Fruit fly (Drosophila melanogaster) whole organism, pupa: ENCODE measurements around the gene GluClalpha.

Source experiments
- CG10348 ChIP-seq: fragments of 200-800 bp; sonication (Bioruptor generic); IDR thresholded peaks from 2 replicates; pipeline ENCODE4 v1.3.6; 2022; ENCODE audit warnings: missing biosample characterization, missing genetic modification characterization
- CG12605 ChIP-seq: fragments of 200-800 bp; sonication (Bioruptor generic); IDR thresholded peaks from 2 replicates; pipeline ENCODE4 v1.3.6; 2022; ENCODE audit warnings: missing biosample characterization, missing genetic modification characterization
- CG13204 ChIP-seq: fragments of 200-800 bp; sonication (Bioruptor generic); optimal IDR thresholded peaks from 2 replicates; lab custom pipeline; 2018; ENCODE audit warnings: missing biosample characterization, mild to moderate bottlenecking, missing genetic modification characterization, moderate library complexity
- CG14655 ChIP-seq: fragments of 200-800 bp; sonication (Bioruptor generic); optimal IDR thresholded peaks from 3 replicates; lab custom pipeline; 2017; ENCODE audit warnings: mild to moderate bottlenecking, missing biosample characterization, missing genetic modification reagents, missing genetic modification characterization
- CG15710 ChIP-seq: fragments of 200-800 bp; sonication (Bioruptor generic); optimal IDR thresholded peaks from 2 replicates; lab custom pipeline; 2018; ENCODE audit warnings: missing biosample characterization, mild to moderate bottlenecking, missing genetic modification characterization, moderate library complexity
- CG32121 ChIP-seq: fragments of 200-800 bp; sonication (Bioruptor generic); IDR thresholded peaks from 2 replicates; pipeline ENCODE4 v1.3.6; 2022; ENCODE audit warnings: missing biosample characterization, missing genetic modification characterization
- CG34367 ChIP-seq: fragments of 200-800 bp; sonication (Bioruptor generic); optimal IDR thresholded peaks from 2 replicates; lab custom pipeline; 2018; ENCODE audit warnings: missing biosample characterization, mild to moderate bottlenecking, missing genetic modification characterization
- CG4496 ChIP-seq: fragments of 200-800 bp; sonication (Bioruptor generic); IDR thresholded peaks from 3 replicates; pipeline ENCODE4 v1.3.6; 2022; ENCODE audit warnings: missing biosample characterization, missing genetic modification characterization
- CG8159 ChIP-seq: fragments of 200-800 bp; sonication (Bioruptor generic); optimal IDR thresholded peaks from 3 replicates; lab custom pipeline; 2018; ENCODE audit warnings: missing biosample characterization, mild to moderate bottlenecking, missing genetic modification characterization, moderate library complexity
- CG8301 ChIP-seq: fragments of 200-800 bp; sonication (Bioruptor generic); optimal IDR thresholded peaks from 2 replicates; lab custom pipeline; 2018; ENCODE audit warnings: missing biosample characterization, mild to moderate bottlenecking, missing genetic modification characterization
- CG9948 ChIP-seq: fragments of 200-800 bp; sonication (Bioruptor generic); optimal IDR thresholded peaks from 2 replicates; lab custom pipeline; 2018; ENCODE audit warnings: missing biosample characterization, mild to moderate bottlenecking, missing genetic modification characterization, moderate library complexity
- D1 ChIP-seq: fragments of 200-800 bp; sonication (Bioruptor generic); optimal IDR thresholded peaks from 2 replicates; lab custom pipeline; 2018; ENCODE audit warnings: missing biosample characterization, mild to moderate bottlenecking, missing genetic modification characterization, moderate library complexity
- EcR ChIP-seq: fragments of 200-800 bp; sonication (Bioruptor generic); optimal IDR thresholded peaks from 3 replicates; lab custom pipeline; 2019; ENCODE audit warnings: missing biosample characterization, missing genetic modification characterization, mild to moderate bottlenecking, moderate library complexity, missing genetic modification reagents
- Ets98B ChIP-seq: fragments of 200-800 bp; sonication (Bioruptor generic); IDR thresholded peaks from 2 replicates; pipeline ENCODE4 v1.3.6; 2022; ENCODE audit warnings: missing biosample characterization, missing genetic modification characterization
- Pif1A ChIP-seq: fragments of 200-800 bp; sonication (Bioruptor generic); optimal IDR thresholded peaks from 3 replicates; lab custom pipeline; 2016; ENCODE audit warnings: missing biosample characterization, missing genetic modification characterization
- Pif1B ChIP-seq: fragments of 200-800 bp; sonication (Bioruptor generic); optimal IDR thresholded peaks from 3 replicates; lab custom pipeline; 2016; ENCODE audit warnings: missing biosample characterization, missing genetic modification characterization
- Snoo ChIP-seq: fragments of 200-800 bp; sonication (Bioruptor generic); optimal IDR thresholded peaks from 3 replicates; lab custom pipeline; 2017; ENCODE audit warnings: missing biosample characterization, mild to moderate bottlenecking, missing genetic modification characterization, inconsistent platforms
- fd96Ca ChIP-seq: fragments of 200-800 bp; sonication (Bioruptor generic); IDR thresholded peaks from 3 replicates; pipeline ENCODE4 v1.3.6; 2022; ENCODE audit warnings: missing biosample characterization, missing genetic modification characterization
- gl ChIP-seq: fragments of 200-800 bp; sonication (Bioruptor generic); optimal IDR thresholded peaks from 2 replicates; lab custom pipeline; 2018; ENCODE audit warnings: missing biosample characterization, mild to moderate bottlenecking, missing genetic modification characterization
- rn ChIP-seq: fragments of 200-800 bp; sonication (Bioruptor generic); IDR thresholded peaks from 2 replicates; pipeline ENCODE4 v1.3.6; 2022; ENCODE audit warnings: missing biosample characterization, missing genetic modification characterization

Gene GluClalpha

dm6 chr3R:19785451-19785850 lies 54.9 kb downstream of the GluClalpha start:
- TF ChIP-seq CG8159 (no peak), CG13204 (no peak), CG14655 (GFP tag; lab: Kevin White, UChicago) (no peak), CG12605 (GFP tag; lab: Robert Waterston, UW) (no peak), CG32121 (no peak), fd96Ca (no peak), rn (GFP tag; lab: Robert Waterston, UW) (no peak)

- peak; percentile 80 for TF ChIP-seq CG14655 (GFP tag; lab: Kevin White, UChicago)
- TF ChIP-seq D1 (tag; lab: Kevin White, UChicago), result no peak
- TF ChIP-seq CG8301, result peak; percentile 77
- TF ChIP-seq CG4496 (GFP tag; lab: Robert Waterston, UW), result 0 out of 3 replicates have a peak, but pooled peaks have one; percentile 18
These were observed 58.3 kb downstream of the GluClalpha start for dm6 chr3R:19788770-19789169.

dm6 chr3R:19789942-19790774 lies 59.6 kb downstream of the GluClalpha start:
- TF ChIP-seq CG8301 (no peak), CG10348 (no peak), Ets98B (GFP tag; lab: Robert Waterston, UW) (no peak), gl (tag; lab: Kevin White, UChicago) (no peak), D1 (tag; lab: Kevin White, UChicago) (no peak), CG34367 (tag; lab: Kevin White, UChicago) (no peak), CG12605 (GFP tag; lab: Robert Waterston, UW) (no peak), Pif1B (GFP tag; lab: Kevin White, UChicago) (no peak), CG8159 (no peak), CG4496 (GFP tag; lab: Robert Waterston, UW) (no peak), CG14655 (GFP tag; lab: Kevin White, UChicago) (no peak)

- TF ChIP-seq Ets98B (GFP tag; lab: Robert Waterston, UW) (peak; percentile 20; the same call in 1 of the 2 replicates), CG8301 (no peak)
These were observed 60.5 kb downstream of the GluClalpha start for dm6 chr3R:19790805-19791572.

- no peak for TF ChIP-seq D1 (tag; lab: Kevin White, UChicago)
- no peak for TF ChIP-seq EcR (GFP tag; lab: Kevin White, UChicago)
- TF ChIP-seq Ets98B (GFP tag; lab: Robert Waterston, UW), result no peak
- no peak for TF ChIP-seq CG15710 (tag; lab: Kevin White, UChicago)
- TF ChIP-seq fd96Ca, result no peak
- TF ChIP-seq CG9948 (tag; lab: Kevin White, UChicago), result no peak
- TF ChIP-seq Pif1A, result no peak
- TF ChIP-seq gl (tag; lab: Kevin White, UChicago), result no peak
- TF ChIP-seq, all 21 proteins: peak for 0
These were observed 62.2 kb downstream of the GluClalpha start for dm6 chr3R:19792697-19793096.

- TF ChIP-seq Snoo (tag; lab: Kevin White, UChicago) (no peak), CG10348 (no peak), rn (GFP tag; lab: Robert Waterston, UW) (no peak), fd96Ca (no peak)
- TF ChIP-seq, all 21 proteins: peak for 0
These were observed 63.1 kb downstream of the GluClalpha start for dm6 chr3R:19793661-19794060.

dm6 chr3R:19795332-19795731 lies 64.8 kb downstream of the GluClalpha start:
- TF ChIP-seq CG13204, result no peak
- TF ChIP-seq D1 (tag; lab: Kevin White, UChicago), result no peak
- no peak for TF ChIP-seq fd96Ca
- TF ChIP-seq CG8301, result no peak
- no peak for TF ChIP-seq Ets98B (GFP tag; lab: Robert Waterston, UW)
- TF ChIP-seq rn (GFP tag; lab: Robert Waterston, UW), result no peak
- TF ChIP-seq CG32121, result no peak
- TF ChIP-seq CG8159, result no peak
- TF ChIP-seq CG14655 (GFP tag; lab: Kevin White, UChicago), result no peak
- TF ChIP-seq gl (tag; lab: Kevin White, UChicago), result no peak
- no peak for TF ChIP-seq CG12605 (GFP tag; lab: Robert Waterston, UW)
- no peak for TF ChIP-seq CG10348
- TF ChIP-seq CG15710 (tag; lab: Kevin White, UChicago), result no peak
